Fruit fly (Drosophila melanogaster) whole organism, prepupa: ENCODE data around the gene ScsbetaA.

Experiments
- CG10669 ChIP-seq: fragments of 200-800 bp; sonication (Bioruptor generic); optimal IDR thresholded peaks from 3 replicates; lab custom pipeline; 2018; ENCODE audit warnings: missing biosample characterization, mild to moderate bottlenecking, missing genetic modification characterization, moderate library complexity
- CG6276 ChIP-seq: fragments of 200-800 bp; sonication (Bioruptor generic); optimal IDR thresholded peaks from 2 replicates; lab custom pipeline; 2017; ENCODE audit warnings: missing biosample characterization, mild to moderate bottlenecking, missing genetic modification characterization
- CG6792 ChIP-seq: fragments of 200-800 bp; sonication (Bioruptor generic); optimal IDR thresholded peaks from 3 replicates; lab custom pipeline; 2016; ENCODE audit warnings: missing biosample characterization, missing genetic modification characterization
- CG6854 ChIP-seq: fragments of 200-800 bp; sonication (Bioruptor generic); optimal IDR thresholded peaks from 2 replicates; lab custom pipeline; 2017; ENCODE audit warnings: missing biosample characterization, mild to moderate bottlenecking, missing genetic modification characterization
- Ets21C ChIP-seq: fragments of 200-800 bp; sonication (Bioruptor generic); optimal IDR thresholded peaks from 3 replicates; lab custom pipeline; 2016; ENCODE audit warnings: missing biosample characterization, missing genetic modification characterization
- Gug ChIP-seq: fragments of 200-800 bp; sonication (Bioruptor generic); IDR thresholded peaks from 2 replicates; pipeline ENCODE4 v1.3.6; 2022; ENCODE audit warnings: missing biosample characterization, missing genetic modification characterization
- Hr38 ChIP-seq: sonication (Bioruptor generic); optimal IDR thresholded peaks from 2 replicates; lab custom pipeline; 2016; ENCODE audit warnings: missing biosample characterization, missing genetic modification characterization
- Hr39 ChIP-seq: fragments of 200-800 bp; sonication (Bioruptor generic); optimal IDR thresholded peaks from 2 replicates; lab custom pipeline; 2016; ENCODE audit warnings: missing biosample characterization, missing genetic modification characterization
- OdsH ChIP-seq: fragments of 200-800 bp; sonication (Bioruptor generic); optimal IDR thresholded peaks from 3 replicates; lab custom pipeline; 2016; ENCODE audit warnings: missing biosample characterization, missing genetic modification characterization
- Sox102F ChIP-seq: fragments of 200-800 bp; sonication (Bioruptor generic); optimal IDR thresholded peaks from 2 replicates; lab custom pipeline; 2016; ENCODE audit warnings: missing biosample characterization, mild to moderate bottlenecking, missing genetic modification characterization
- svp ChIP-seq: fragments of 200-800 bp; sonication (Bioruptor generic); peaks from one replicate; lab custom pipeline; 2016; ENCODE audit warnings: missing biosample characterization, missing genetic modification characterization

DNA sequence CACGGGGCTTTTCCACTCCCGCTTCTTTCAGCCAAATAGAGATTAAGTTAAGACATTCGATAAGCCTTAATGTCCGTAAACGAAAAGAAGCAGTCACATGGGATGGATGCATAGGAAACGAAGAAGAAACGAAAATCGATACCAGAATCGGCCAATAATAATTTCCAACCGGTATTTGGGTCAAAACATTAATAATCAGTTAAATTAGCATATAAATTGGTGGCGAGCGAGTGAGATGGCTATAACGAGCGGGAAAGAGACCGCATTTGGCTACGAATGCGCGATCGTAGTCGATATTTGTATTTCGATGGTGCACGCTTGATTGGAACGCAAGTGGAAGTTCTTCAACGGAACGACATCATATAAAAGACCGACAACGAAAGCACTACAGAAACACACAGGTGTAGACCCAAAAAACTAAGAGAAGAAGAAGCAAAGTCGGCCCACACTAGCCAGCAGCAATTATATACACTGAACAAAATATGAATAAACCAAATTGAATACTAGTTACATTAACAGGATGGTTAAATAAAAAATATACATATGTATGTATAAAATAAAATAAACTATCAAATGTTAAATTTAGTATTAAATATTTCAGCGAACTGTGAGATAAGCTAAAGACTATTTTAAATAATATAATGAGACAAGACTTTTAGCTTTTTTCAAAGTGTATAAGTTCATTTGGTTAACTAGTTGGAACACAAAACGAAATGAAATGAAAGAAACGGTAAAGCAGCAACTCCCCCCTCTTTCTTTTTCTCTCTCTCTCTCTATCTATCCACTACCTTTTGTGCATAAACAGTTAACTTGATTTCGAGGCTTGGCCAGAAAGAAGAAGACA is 16.2 kb downstream of the ScsbetaA start:
- TF ChIP-seq Gug (GFP tag; lab: Robert Waterston, UW) (no peak), CG6792 (GFP tag; lab: Kevin White, UChicago) (no peak), CG6854 (GFP tag; lab: Kevin White, UChicago) (no peak), CG6276 (GFP tag; lab: Kevin White, UChicago) (peak; percentile 6), Hr38 (GFP tag; lab: Kevin White, UChicago) (no peak), Hr39 (no peak), Ets21C (GFP tag; lab: Kevin White, UChicago) (no peak), Sox102F (GFP tag; lab: Kevin White, UChicago) (no peak), OdsH (no peak), svp (GFP tag; lab: Kevin White, UChicago) (peak; percentile 42), CG10669 (GFP tag; lab: Kevin White, UChicago) (no peak)
